Worm (Caenorhabditis elegans): ENCODE results near the gene npr-43.

DNA sequence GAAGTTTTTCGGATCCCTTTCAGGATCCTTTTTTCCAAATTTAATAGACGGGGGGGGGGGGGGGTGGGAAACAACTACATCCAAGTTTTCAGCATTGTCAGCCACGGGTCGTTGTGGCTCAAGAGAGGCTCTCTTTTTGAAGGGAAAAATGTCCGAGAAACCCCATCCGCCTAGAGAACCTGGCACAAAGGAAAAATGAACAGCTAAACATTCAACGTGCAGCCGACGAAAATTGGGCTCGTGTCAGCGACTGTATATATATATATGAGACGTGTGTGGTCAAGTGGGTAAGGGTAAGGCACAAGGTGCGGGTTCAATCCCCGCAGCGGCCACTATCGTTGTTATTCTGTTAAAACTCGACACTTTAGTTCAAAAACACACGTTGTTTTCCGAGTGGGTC is 20.3 kb downstream of the npr-43 start, which contains the start of gene Y49A3A.4:
- TF ChIP-seq F57C9.4 (tag; optimal IDR thresholded peaks at IDR 0.05) (no peak), unc-130 (GFP tag; optimal IDR thresholded peaks at IDR 0.05) (no peak), F49E8.2 (tag; optimal IDR thresholded peaks at IDR 0.05; ENCODE audit: insufficient read depth) (no peak), egl-44 (GFP tag; IDR thresholded peaks at IDR 0.05) (no peak), ceh-27 (GFP tag; optimal IDR thresholded peaks at IDR 0.05) (no peak), ekl-4 (GFP tag; IDR thresholded peaks at IDR 0.05) (no peak), ztf-28 (GFP tag; IDR thresholded peaks at IDR 0.05) (no peak), Y56A3A.18 (GFP tag; IDR thresholded peaks at IDR 0.05) (no peak), ceh-58 (GFP tag; IDR thresholded peaks at IDR 0.05) (no peak), rcor-1 (GFP tag; IDR thresholded peaks at IDR 0.05) (no peak), dpl-1 (GFP tag; optimal IDR thresholded peaks at IDR 0.05) (no peak)

Data from whole organism, young adult.